Fruit fly (Drosophila melanogaster) whole organism, adult: ENCODE measurements around the gene CG8813.
A peak's percentile ranks its signal among the peaks of the same experiment; 100 is the strongest.

ENCODE experiments used
- CG11617 ChIP-seq: fragments of 200-800 bp; sonication (Bioruptor generic); optimal IDR thresholded peaks from 2 replicates; lab custom pipeline; 2017; ENCODE audit warnings: mild to moderate bottlenecking, missing biosample characterization, missing genetic modification reagents, missing genetic modification characterization
- CG12768 ChIP-seq: fragments of 200-800 bp; sonication (Bioruptor generic); optimal IDR thresholded peaks from 2 replicates; lab custom pipeline; 2017; ENCODE audit warnings: missing biosample characterization, missing genetic modification characterization, mild to moderate bottlenecking, moderate library complexity, missing genetic modification reagents
- CG14711 ChIP-seq: fragments of 200-800 bp; sonication (Bioruptor generic); optimal IDR thresholded peaks from 2 replicates; lab custom pipeline; 2018; ENCODE audit warnings: missing biosample characterization, mild to moderate bottlenecking, missing genetic modification characterization, moderate library complexity
- CG1620 ChIP-seq: fragments of 200-800 bp; sonication (Bioruptor generic); optimal IDR thresholded peaks from 2 replicates; lab custom pipeline; 2016; ENCODE audit warnings: missing biosample characterization, missing genetic modification characterization
- CG33017 ChIP-seq: fragments of 200-800 bp; sonication (Bioruptor generic); optimal IDR thresholded peaks from 2 replicates; lab custom pipeline; 2018; ENCODE audit warnings: missing biosample characterization, mild to moderate bottlenecking, missing genetic modification characterization, moderate library complexity
- CG5204 ChIP-seq: fragments of 200-800 bp; sonication (Bioruptor generic); optimal IDR thresholded peaks from 2 replicates; lab custom pipeline; 2016; ENCODE audit warnings: missing biosample characterization, missing genetic modification characterization
- CG7045 ChIP-seq: fragments of 200-800 bp; sonication (Bioruptor generic); optimal IDR thresholded peaks from 2 replicates; lab custom pipeline; 2017; ENCODE audit warnings: missing biosample characterization, mild to moderate bottlenecking, missing genetic modification characterization
- CG7101 ChIP-seq: fragments of 200-800 bp; sonication (Bioruptor generic); optimal IDR thresholded peaks from 2 replicates; lab custom pipeline; 2018; ENCODE audit warnings: missing biosample characterization, mild to moderate bottlenecking, missing genetic modification characterization, moderate library complexity
- Clk ChIP-seq: fragments of 200-800 bp; sonication (Bioruptor generic); optimal IDR thresholded peaks from 2 replicates; lab custom pipeline; 2017; ENCODE audit warnings: missing biosample characterization, missing genetic modification characterization
- Crg-1 ChIP-seq: fragments of 200-800 bp; sonication (Bioruptor generic); optimal IDR thresholded peaks from 2 replicates; lab custom pipeline; 2016; ENCODE audit warnings: missing biosample characterization, missing genetic modification characterization
- Hr96 ChIP-seq: fragments of 200-800 bp; sonication (Bioruptor generic); optimal IDR thresholded peaks from 2 replicates; lab custom pipeline; 2016; ENCODE audit warnings: missing biosample characterization, missing genetic modification characterization
- Mnt ChIP-seq: fragments of 200-800 bp; sonication (Bioruptor generic); optimal IDR thresholded peaks from 2 replicates; lab custom pipeline; 2016; ENCODE audit warnings: missing biosample characterization, mild to moderate bottlenecking, missing genetic modification characterization
- bab1 ChIP-seq: fragments of 200-800 bp; sonication (Bioruptor generic); optimal IDR thresholded peaks from 3 replicates; lab custom pipeline; 2019; ENCODE audit warnings: missing biosample characterization, mild to moderate bottlenecking, missing genetic modification characterization, moderate library complexity
- cic ChIP-seq: fragments of 200-800 bp; sonication (Bioruptor generic); optimal IDR thresholded peaks from 2 replicates; lab custom pipeline; 2017; ENCODE audit warnings: missing biosample characterization, mild to moderate bottlenecking, missing genetic modification characterization, moderate library complexity
- cnc ChIP-seq, 2 experiments: fragments of >200 bp; optimal IDR thresholded peaks; 2 replicates each; lab custom pipeline; 2017
- kay ChIP-seq: fragments of 200-800 bp; sonication (Bioruptor generic); peaks from one replicate; lab custom pipeline; 2016; ENCODE audit warnings: missing biosample characterization, missing genetic modification characterization, borderline replicate concordance
- ovo ChIP-seq: fragments of 200-800 bp; sonication (Bioruptor generic); optimal IDR thresholded peaks from 2 replicates; lab custom pipeline; 2016; ENCODE audit warnings: missing biosample characterization, missing genetic modification characterization
- pad ChIP-seq: fragments of 200-800 bp; sonication (Bioruptor generic); optimal IDR thresholded peaks from 3 replicates; lab custom pipeline; 2017; ENCODE audit warnings: missing biosample characterization, missing genetic modification characterization, mild to moderate bottlenecking, moderate library complexity, missing genetic modification reagents
- tj ChIP-seq: fragments of 200-800 bp; sonication (Bioruptor generic); optimal IDR thresholded peaks from 3 replicates; lab custom pipeline; 2017; ENCODE audit warnings: missing biosample characterization, mild to moderate bottlenecking, missing genetic modification characterization, moderate library complexity
- toe ChIP-seq: fragments of 200-800 bp; sonication (Bioruptor generic); optimal IDR thresholded peaks from 2 replicates; lab custom pipeline; 2016; ENCODE audit warnings: missing biosample characterization, missing genetic modification characterization

CG8813 gene

DNA sequence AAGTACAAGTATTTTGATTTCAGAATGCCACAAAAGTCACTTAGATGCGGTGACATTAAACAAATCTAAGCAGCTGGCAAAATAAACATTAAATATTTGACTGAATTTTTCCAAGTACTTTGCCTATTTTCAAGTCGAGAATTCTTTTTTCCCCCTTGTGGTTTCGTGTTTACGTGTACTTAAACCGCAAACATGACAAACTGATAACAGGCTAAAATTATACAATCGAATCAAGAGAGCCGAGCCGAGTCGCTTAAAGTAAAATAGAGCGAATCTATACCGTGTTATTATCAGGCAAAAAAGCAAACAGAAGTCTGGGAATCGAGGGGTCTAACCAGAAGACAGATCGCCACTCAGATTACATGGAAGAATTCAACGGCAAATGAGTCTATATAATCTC is 36.7 kb downstream of the CG8813 start:
- TF ChIP-seq CG33017 (no peak), CG7101 (tag; lab: Kevin White, UChicago) (peak; percentile 2), CG1620 (GFP tag; lab: Kevin White, UChicago) (no peak), cnc (optimal IDR thresholded peaks at IDR 0.05; lab: Kevin White, UChicago) (no peak), bab1 (GFP tag; lab: Kevin White, UChicago) (no peak), Clk (GFP tag; lab: Kevin White, UChicago) (no peak), CG7045 (peak; percentile 26), kay (GFP tag; lab: Kevin White, UChicago) (no peak), CG5204 (GFP tag; lab: Kevin White, UChicago) (no peak), tj (GFP tag; lab: Kevin White, UChicago) (peak; percentile 3), Hr96 (GFP tag; lab: Kevin White, UChicago) (no peak), CG12768 (GFP tag; lab: Kevin White, UChicago) (peak; percentile 57), CG11617 (GFP tag; lab: Kevin White, UChicago) (peak; percentile 23), toe (GFP tag; lab: Kevin White, UChicago) (no peak), Mnt (GFP tag; lab: Kevin White, UChicago) (no peak), Crg-1 (GFP tag; lab: Kevin White, UChicago) (no peak), ovo (peak; percentile 28), cic (GFP tag; lab: Kevin White, UChicago) (peak; percentile 64), CG14711 (no peak), pad (GFP tag; lab: Kevin White, UChicago) (peak; percentile 24)

dm6 chr2L:2907776-2908175 is 38.3 kb downstream of the CG8813 start:
- TF ChIP-seq CG11617 (GFP tag; lab: Kevin White, UChicago) (no peak), CG33017 (no peak), Hr96 (GFP tag; lab: Kevin White, UChicago) (no peak)

dm6 chr2L:2908440-2909154 is 39.1 kb downstream of the CG8813 start:
- TF ChIP-seq ovo (no peak), cic (GFP tag; lab: Kevin White, UChicago) (no peak), Mnt (GFP tag; lab: Kevin White, UChicago) (no peak), tj (GFP tag; lab: Kevin White, UChicago) (peak; percentile 99), toe (GFP tag; lab: Kevin White, UChicago) (no peak)

dm6 chr2L:2909495-2909894 is 40.0 kb downstream of the CG8813 start:
- no peak for TF ChIP-seq cic (GFP tag; lab: Kevin White, UChicago)
- TF ChIP-seq CG12768 (GFP tag; lab: Kevin White, UChicago), result no peak
- TF ChIP-seq tj (GFP tag; lab: Kevin White, UChicago), result no peak
- TF ChIP-seq Hr96 (GFP tag; lab: Kevin White, UChicago), result no peak
- TF ChIP-seq cnc (optimal IDR thresholded peaks at IDR 0.05; lab: Kevin White, UChicago), result no peak
- no peak for TF ChIP-seq CG1620 (GFP tag; lab: Kevin White, UChicago)
- TF ChIP-seq pad (GFP tag; lab: Kevin White, UChicago), result no peak
- no peak for TF ChIP-seq CG33017
- no peak for TF ChIP-seq bab1 (GFP tag; lab: Kevin White, UChicago)
- TF ChIP-seq CG7101 (tag; lab: Kevin White, UChicago), result no peak
- no peak for TF ChIP-seq kay (GFP tag; lab: Kevin White, UChicago)
- no peak for TF ChIP-seq CG11617 (GFP tag; lab: Kevin White, UChicago)

dm6 chr2L:2910957-2911356 is 41.5 kb downstream of the CG8813 start:
- no peak for TF ChIP-seq CG11617 (GFP tag; lab: Kevin White, UChicago)
- TF ChIP-seq Mnt (GFP tag; lab: Kevin White, UChicago), result no peak
- no peak for TF ChIP-seq cic (GFP tag; lab: Kevin White, UChicago)
- TF ChIP-seq CG7045, result no peak
- TF ChIP-seq bab1 (GFP tag; lab: Kevin White, UChicago), result no peak
- TF ChIP-seq kay (GFP tag; lab: Kevin White, UChicago), result no peak
- no peak for TF ChIP-seq toe (GFP tag; lab: Kevin White, UChicago)
- TF ChIP-seq cnc (optimal IDR thresholded peaks at IDR 0.05; lab: Kevin White, UChicago), result no peak
- TF ChIP-seq ovo, result no peak
- TF ChIP-seq Crg-1 (GFP tag; lab: Kevin White, UChicago), result no peak
- no peak for TF ChIP-seq CG7101 (tag; lab: Kevin White, UChicago)
- no peak for TF ChIP-seq CG1620 (GFP tag; lab: Kevin White, UChicago)
- no peak for TF ChIP-seq CG12768 (GFP tag; lab: Kevin White, UChicago)
